Worm (Caenorhabditis elegans) whole organism, young adult: ENCODE data around the gene ndab-2.

ENCODE experiments used
- B0019.2 ChIP-seq: fragments of 200-800 bp; sonication (Bioruptor generic); conservative IDR thresholded peaks from 2 replicates; pipeline ENCODE4 v1.3.6; 2022; ENCODE audit warnings: missing genetic modification reagents, missing genetic modification characterization, missing compliant biosample characterization
- B0035.1 ChIP-seq: sonication (generic microtip); optimal IDR thresholded peaks from 2 replicates; lab custom pipeline; 2016; ENCODE audit warnings: missing genetic modification characterization, mild to moderate bottlenecking, missing compliant biosample characterization, missing genotype, missing genetic modification reagents
- D2030.7 ChIP-seq: fragments of 200-800 bp; sonication (Bioruptor generic); IDR thresholded peaks from 2 replicates; pipeline ENCODE4 v1.3.6; 2022; ENCODE audit warnings: missing genetic modification reagents, missing genetic modification characterization, missing compliant biosample characterization
- F23B12.7 ChIP-seq: sonication (generic microtip); optimal IDR thresholded peaks from 2 replicates; lab custom pipeline; 2017; ENCODE audit warnings: missing genetic modification characterization, mild to moderate bottlenecking, missing compliant biosample characterization, antibody characterized with exemption, moderate library complexity; ENCODE audit not compliant: insufficient read depth
- F37B4.10 ChIP-seq: fragments of 200-800 bp; sonication (Bioruptor generic); IDR thresholded peaks from 2 replicates; pipeline ENCODE4 v1.3.6; 2022; ENCODE audit warnings: missing genetic modification characterization, missing compliant biosample characterization
- F39B2.1 ChIP-seq: fragments of 200-800 bp; sonication (Bioruptor generic); IDR thresholded peaks from 2 replicates; pipeline ENCODE4 v1.3.6; 2022; ENCODE audit warnings: missing genetic modification reagents, missing genetic modification characterization, missing compliant biosample characterization
- F55B11.4 ChIP-seq: sonication (generic microtip); optimal IDR thresholded peaks from 2 replicates; lab custom pipeline; 2016; ENCODE audit warnings: missing compliant biosample characterization, missing genetic modification characterization, borderline replicate concordance; ENCODE audit not compliant: insufficient read depth
- K11D2.4 ChIP-seq: fragments of 200-800 bp; sonication (Bioruptor generic); IDR thresholded peaks from 2 replicates; pipeline ENCODE4 v1.3.6; 2022; ENCODE audit warnings: missing genetic modification reagents, missing genetic modification characterization, missing compliant biosample characterization
- K12H6.12 ChIP-seq: fragments of 200-800 bp; sonication (Bioruptor generic); optimal IDR thresholded peaks from 2 replicates; lab custom pipeline; 2018; ENCODE audit warnings: mild to moderate bottlenecking, missing genetic modification characterization, missing compliant biosample characterization
- T07F8.4 ChIP-seq: sonication (generic microtip); optimal IDR thresholded peaks from 2 replicates; lab custom pipeline; 2016; ENCODE audit warnings: mild to moderate bottlenecking, missing genetic modification characterization, moderate library complexity, missing compliant biosample characterization
- Y67H2A.10 ChIP-seq: fragments of 200-800 bp; sonication (Bioruptor generic); conservative IDR thresholded peaks from 2 replicates; pipeline ENCODE4 v1.3.6; 2022; ENCODE audit warnings: missing genetic modification reagents, missing genetic modification characterization, missing compliant biosample characterization
- akir-1 ChIP-seq: fragments of 200-800 bp; sonication (Bioruptor generic); optimal IDR thresholded peaks from 2 replicates; lab custom pipeline; 2018; ENCODE audit warnings: mild to moderate bottlenecking, missing genetic modification characterization, moderate library complexity, missing compliant biosample characterization
- aptf-2 ChIP-seq: fragments of 200-800 bp; sonication (Bioruptor generic); conservative IDR thresholded peaks from 2 replicates; pipeline ENCODE4 v1.3.6; 2022; ENCODE audit warnings: missing genetic modification reagents, missing genetic modification characterization, missing compliant biosample characterization
- attf-5 ChIP-seq: fragments of 200-800 bp; sonication (Bioruptor generic); optimal IDR thresholded peaks from 2 replicates; lab custom pipeline; 2018; ENCODE audit warnings: mild to moderate bottlenecking, missing genetic modification characterization, missing compliant biosample characterization
- ccch-3 ChIP-seq: fragments of 200-800 bp; sonication (Bioruptor generic); optimal IDR thresholded peaks from 2 replicates; lab custom pipeline; 2018; ENCODE audit warnings: mild to moderate bottlenecking, missing genetic modification characterization, missing compliant biosample characterization
- ceh-27 ChIP-seq: fragments of 200-800 bp; sonication (Bioruptor generic); optimal IDR thresholded peaks from 2 replicates; lab custom pipeline; 2018; ENCODE audit warnings: mild to moderate bottlenecking, missing genetic modification characterization, moderate library complexity, missing compliant biosample characterization
- ceh-40 ChIP-seq: fragments of 200-800 bp; sonication (Bioruptor generic); IDR thresholded peaks from 2 replicates; pipeline ENCODE4 v1.3.6; 2022; ENCODE audit warnings: missing genetic modification characterization, missing compliant biosample characterization
- ceh-58 ChIP-seq: fragments of 200-800 bp; sonication (Bioruptor generic); IDR thresholded peaks from 2 replicates; pipeline ENCODE4 v1.3.6; 2022; ENCODE audit warnings: missing genetic modification characterization, missing compliant biosample characterization
- dpff-1 ChIP-seq: sonication (generic microtip); optimal IDR thresholded peaks from 2 replicates; lab custom pipeline; 2017; ENCODE audit warnings: mild to moderate bottlenecking, missing genetic modification characterization, missing compliant biosample characterization
- efl-1 ChIP-seq: fragments of 150-350 bp; optimal IDR thresholded peaks from 2 replicates; lab custom pipeline; 2014; ENCODE audit warnings: missing biosample characterization, missing genetic modification reagents, missing genetic modification characterization
- him-1 ChIP-seq: sonication (generic microtip); optimal IDR thresholded peaks from 2 replicates; lab custom pipeline; 2016; ENCODE audit warnings: missing genotype, missing genetic modification reagents, missing genetic modification characterization, missing compliant biosample characterization
- hlh-12 ChIP-seq: sonication (generic microtip); optimal IDR thresholded peaks from 2 replicates; lab custom pipeline; 2016; ENCODE audit warnings: missing genetic modification characterization, missing compliant biosample characterization
- hmg-1.2 ChIP-seq: fragments of 200-800 bp; sonication (Bioruptor generic); IDR thresholded peaks from 2 replicates; pipeline ENCODE4 v1.3.6; 2022; ENCODE audit warnings: missing genetic modification reagents, missing genetic modification characterization, missing compliant biosample characterization
- hrde-1 ChIP-seq: sonication (generic microtip); optimal IDR thresholded peaks from 2 replicates; lab custom pipeline; 2016; ENCODE audit warnings: missing genetic modification characterization, mild to moderate bottlenecking, missing compliant biosample characterization, moderate library complexity, missing genotype, missing genetic modification reagents, borderline replicate concordance
- lag-1 ChIP-seq: fragments of 200-800 bp; sonication (Bioruptor generic); IDR thresholded peaks from 2 replicates; pipeline ENCODE4 v1.3.6; 2022; ENCODE audit warnings: missing genetic modification reagents, missing genetic modification characterization, missing compliant biosample characterization
- lin-26 ChIP-seq: fragments of 200-800 bp; sonication (Bioruptor generic); IDR thresholded peaks from 2 replicates; pipeline ENCODE4 v1.3.6; 2022; ENCODE audit warnings: missing genetic modification reagents, missing genetic modification characterization, missing compliant biosample characterization
- lin-35 ChIP-seq, 3 experiments: fragments of 150-350 bp in 2 of 3; sonication (generic microtip) in 1 of 3; optimal IDR thresholded peaks; 2 replicates each; lab custom pipeline; 2014 to 2018; ENCODE audit warnings: missing biosample characterization in 3 of 3, missing genetic modification characterization in 3 of 3, missing genetic modification reagents in 3 of 3
- lin-54 ChIP-seq: fragments of 200-800 bp; sonication (Bioruptor generic); optimal IDR thresholded peaks from 2 replicates; lab custom pipeline; 2018; ENCODE audit warnings: mild to moderate bottlenecking, missing genetic modification characterization, missing compliant biosample characterization
- lsl-1 ChIP-seq: fragments of 200-800 bp; sonication (Bioruptor generic); optimal IDR thresholded peaks from 2 replicates; lab custom pipeline; 2018; ENCODE audit warnings: mild to moderate bottlenecking, missing genetic modification characterization, moderate library complexity, missing compliant biosample characterization
- madf-10 ChIP-seq: sonication (generic microtip); optimal IDR thresholded peaks from 2 replicates; lab custom pipeline; 2016; ENCODE audit warnings: mild to moderate bottlenecking, missing genetic modification characterization, missing compliant biosample characterization
- madf-3 ChIP-seq: fragments of 200-800 bp; sonication (Bioruptor generic); IDR thresholded peaks from 2 replicates; pipeline ENCODE4 v1.3.6; 2022; ENCODE audit warnings: missing genetic modification reagents, missing genetic modification characterization, missing compliant biosample characterization
- mcd-1 ChIP-seq: fragments of 200-800 bp; sonication (Bioruptor generic); IDR thresholded peaks from 2 replicates; pipeline ENCODE4 v1.3.6; 2022; ENCODE audit warnings: missing genetic modification reagents, missing genetic modification characterization, missing compliant biosample characterization
- mes-4 ChIP-seq: sonication (generic microtip); optimal IDR thresholded peaks from 2 replicates; lab custom pipeline; 2016; ENCODE audit warnings: missing genotype, missing genetic modification characterization, missing compliant biosample characterization
- mxl-1 ChIP-seq: sonication (generic microtip); optimal IDR thresholded peaks from 2 replicates; lab custom pipeline; 2016; ENCODE audit warnings: missing genetic modification characterization, missing compliant biosample characterization
- nfya-1 ChIP-seq: sonication (generic microtip); optimal IDR thresholded peaks from 2 replicates; lab custom pipeline; 2017; ENCODE audit warnings: antibody characterized with exemption, missing compliant biosample characterization, missing genetic modification characterization, borderline replicate concordance; ENCODE audit not compliant: insufficient read depth
- nfyb-1 ChIP-seq: fragments of 200-800 bp; sonication (Bioruptor generic); IDR thresholded peaks from 2 replicates; pipeline ENCODE4 v1.3.6; 2022; ENCODE audit warnings: missing genetic modification reagents, missing genetic modification characterization, missing compliant biosample characterization
- nhr-120 ChIP-seq: fragments of 200-800 bp; sonication (Bioruptor generic); IDR thresholded peaks from 2 replicates; pipeline ENCODE4 v1.3.6; 2022; ENCODE audit warnings: missing genetic modification characterization, missing compliant biosample characterization
- nhr-27 ChIP-seq: fragments of 200-800 bp; sonication (Bioruptor generic); optimal IDR thresholded peaks from 2 replicates; lab custom pipeline; 2018; ENCODE audit warnings: mild to moderate bottlenecking, missing genetic modification characterization, moderate library complexity, missing compliant biosample characterization
- pha-4 ChIP-seq: fragments of 150-350 bp; sonication (generic microtip); optimal IDR thresholded peaks from 2 replicates; lab custom pipeline; 2014; ENCODE audit warnings: missing biosample characterization, missing genetic modification reagents, missing genetic modification characterization
- repo-1 ChIP-seq: sonication (generic microtip); optimal IDR thresholded peaks from 2 replicates; lab custom pipeline; 2017; ENCODE audit warnings: mild to moderate bottlenecking, missing genetic modification characterization, missing compliant biosample characterization
- rpc-1 ChIP-seq, 2 experiments: fragments of 150-350 bp in 1 of 2; sonication (generic microtip) in 1 of 2; optimal IDR thresholded peaks; 2 replicates each; lab custom pipeline; 2014 to 2018; ENCODE audit warnings: missing biosample characterization in 1 of 2, missing genetic modification characterization in 1 of 2, missing genetic modification reagents in 1 of 2, missing genotype in 1 of 2
- sea-2 ChIP-seq: fragments of 200-800 bp; sonication (Bioruptor generic); IDR thresholded peaks from 2 replicates; pipeline ENCODE4 v1.3.6; 2022; ENCODE audit warnings: missing genetic modification characterization, missing compliant biosample characterization
- sptf-2 ChIP-seq: fragments of 200-800 bp; sonication (Bioruptor generic); optimal IDR thresholded peaks from 2 replicates; lab custom pipeline; 2018; ENCODE audit warnings: mild to moderate bottlenecking, missing genetic modification characterization, missing compliant biosample characterization
- tbp1 ChIP-seq: fragments of 200-800 bp; sonication (Bioruptor generic); optimal IDR thresholded peaks from 2 replicates; lab custom pipeline; 2018; ENCODE audit warnings: mild to moderate bottlenecking, missing genetic modification characterization, missing compliant biosample characterization
- tbx-9 ChIP-seq: sonication (generic microtip); optimal IDR thresholded peaks from 2 replicates; lab custom pipeline; 2016; ENCODE audit warnings: borderline replicate concordance, missing genetic modification characterization, inconsistent platforms, missing compliant biosample characterization
- ztf-18 ChIP-seq: sonication (generic microtip); optimal IDR thresholded peaks from 2 replicates; lab custom pipeline; 2016; ENCODE audit warnings: missing genotype, mild to moderate bottlenecking, missing genetic modification characterization, missing compliant biosample characterization
- ztf-25 ChIP-seq: fragments of 200-800 bp; sonication (Bioruptor generic); IDR thresholded peaks from 2 replicates; pipeline ENCODE4 v1.3.6; 2022; ENCODE audit warnings: missing genetic modification reagents, missing genetic modification characterization, missing compliant biosample characterization

The ndab-2 gene

DNA sequence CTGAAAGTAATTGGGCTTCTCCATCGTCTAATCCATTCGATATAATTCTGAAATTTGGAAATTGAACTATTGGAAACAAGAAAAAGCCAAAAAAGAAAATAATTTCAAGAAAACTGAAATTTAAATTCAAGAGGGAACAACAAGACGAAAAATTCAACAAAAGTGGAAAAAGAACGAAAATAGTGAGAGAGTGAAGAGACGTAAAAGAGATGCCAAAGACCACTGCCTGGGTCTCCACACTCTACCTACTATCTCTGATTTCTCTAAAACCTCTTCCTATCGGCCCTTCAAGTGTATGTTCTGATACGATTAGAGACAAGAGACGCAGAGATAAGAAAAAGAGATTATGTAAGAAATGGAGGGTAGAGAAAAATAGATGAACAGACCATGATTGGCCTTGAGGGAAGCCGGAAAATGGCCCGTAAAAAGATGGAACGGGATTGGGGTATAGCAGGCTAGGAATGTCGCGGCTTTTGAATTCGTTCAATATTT is 26.8 kb upstream of the ndab-2 start, which contains the start of gene ogt-1 (continued):
- TF ChIP-seq tbp1 (peak; percentile 52), aptf-2 (GFP tag; lab: Robert Waterston, UW) (peak; percentile 59), T07F8.4 (no peak), sptf-2 (no peak), madf-10 (tag; lab: Kevin White, UChicago) (peak; percentile 5), hrde-1 (tag; lab: Kevin White, UChicago) (no peak), B0035.1 (no peak), ceh-27 (GFP tag; lab: Kevin White, UChicago) (peak; percentile 76), madf-3 (no peak), dpff-1 (no peak), ceh-40 (GFP tag; lab: Robert Waterston, UW) (no peak), pha-4 (tag; lab: Kevin White, UChicago) (no peak), mes-4 (no peak), nhr-27 (no peak), D2030.7 (GFP tag; lab: Robert Waterston, UW) (no peak), lin-54 (GFP tag; lab: Kevin White, UChicago) (peak; percentile 55), mxl-1 (tag; lab: Kevin White, UChicago) (no peak), F55B11.4 (tag; lab: Kevin White, UChicago) (no peak), K11D2.4 (peak; percentile 58; the same call in 1 of the 2 replicates), nfya-1 (tag; lab: Kevin White, UChicago) (no peak), ccch-3 (no peak), nhr-120 (GFP tag; lab: Robert Waterston, UW) (no peak), repo-1 (peak; percentile 4), him-1 (tag; lab: Kevin White, UChicago) (no peak), ztf-25 (GFP tag; lab: Robert Waterston, UW) (no peak), F39B2.1 (no peak), ceh-58 (GFP tag; lab: Robert Waterston, UW) (no peak), attf-5 (GFP tag; lab: Kevin White, UChicago) (peak; percentile 44), B0019.2 (GFP tag; lab: Robert Waterston, UW) (no peak), lin-35 (GFP tag; optimal IDR thresholded peaks at IDR 0.05; lab: Kevin White, UChicago) (peak in 1 of 3 experiments; percentile 71)

ce11 chrIII:7154526-7154925 is 26.0 kb upstream of the ndab-2 start:
- TF ChIP-seq hmg-1.2: peak; percentile 4; the same call in 1 of the 2 replicates
- 0 out of 2 replicates have a peak, but pooled peaks have one; percentile 23 for TF ChIP-seq lin-26 (GFP tag; lab: Robert Waterston, UW)
- TF ChIP-seq rpc-1 (optimal IDR thresholded peaks at IDR 0.05; lab: Kevin White, UChicago): no peak
- no peak for TF ChIP-seq rpc-1 (tag; optimal IDR thresholded peaks at IDR 0.05; lab: Kevin White, UChicago)

ce11 chrIII:7155631-7156030 is 24.9 kb upstream of the ndab-2 start:
- TF ChIP-seq akir-1 (GFP tag; lab: Kevin White, UChicago): no peak
- no peak for TF ChIP-seq F23B12.7 (tag; lab: Kevin White, UChicago)
- TF ChIP-seq ztf-18 (tag; lab: Kevin White, UChicago): peak; percentile 18
- TF ChIP-seq F37B4.10 (GFP tag; lab: Robert Waterston, UW): no peak
- TF ChIP-seq lag-1 (GFP tag; lab: Robert Waterston, UW): no peak
- peak; percentile 94 for TF ChIP-seq K12H6.12 (tag; lab: Kevin White, UChicago)
- TF ChIP-seq B0019.2 (GFP tag; lab: Robert Waterston, UW): no peak
- peak; percentile 42; the same call in 1 of the 2 replicates for TF ChIP-seq Y67H2A.10 (GFP tag; lab: Robert Waterston, UW)
- no peak for TF ChIP-seq efl-1 (GFP tag; lab: Kevin White, UChicago)
- peak; percentile 90 for TF ChIP-seq nfyb-1 (GFP tag; lab: Robert Waterston, UW)
- 0 out of 2 replicates have a peak, but pooled peaks have one; percentile 43 for TF ChIP-seq F39B2.1
- peak; percentile 71 for TF ChIP-seq mcd-1 (GFP tag; lab: Robert Waterston, UW)
- TF ChIP-seq T07F8.4: peak; percentile 4
- no peak for TF ChIP-seq hlh-12 (tag; lab: Kevin White, UChicago)
- TF ChIP-seq sea-2 (GFP tag; lab: Robert Waterston, UW): no peak
- TF ChIP-seq tbx-9 (tag; lab: Kevin White, UChicago): no peak
- TF ChIP-seq lsl-1 (GFP tag; lab: Kevin White, UChicago): peak; percentile 3
